Worm (Caenorhabditis elegans): Measurements from ENCODE around the gene ZK666.1.

DNA sequence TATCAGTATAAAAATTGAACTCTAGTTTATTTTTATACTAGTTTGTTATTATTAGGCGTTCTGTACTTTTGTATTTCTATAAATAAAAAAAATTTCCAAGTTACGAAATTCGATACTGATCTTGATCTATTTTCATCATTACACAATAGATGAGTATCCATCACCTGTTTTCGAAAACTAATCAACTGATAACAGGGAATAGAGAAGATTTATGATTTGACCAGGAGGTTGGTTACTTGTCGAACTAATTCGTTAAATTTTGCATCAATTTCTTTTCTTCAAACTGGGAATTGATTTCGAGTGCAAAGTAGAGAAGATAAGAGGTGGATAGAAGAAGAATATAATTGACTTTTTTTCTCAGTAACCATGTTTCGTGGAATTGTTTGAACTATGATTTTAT lies 44.3 kb upstream of the ZK666.1 start:
- TF ChIP-seq hlh-15 (tag; optimal IDR thresholded peaks at IDR 0.05) (no peak), rnt-1 (tag; optimal IDR thresholded peaks at IDR 0.05) (no peak), ama-1 (optimal IDR thresholded peaks at IDR 0.05) (no peak), pha-4 (tag; optimal IDR thresholded peaks at IDR 0.05) (no peak), ceh-31 (tag; optimal IDR thresholded peaks at IDR 0.05) (no peak), npax-4 (tag; optimal IDR thresholded peaks at IDR 0.05) (no peak), pqm-1 (tag; optimal IDR thresholded peaks at IDR 0.05) (no peak), pat-9 (tag; optimal IDR thresholded peaks at IDR 0.05) (no peak), fkh-10 (GFP tag; optimal IDR thresholded peaks at IDR 0.05) (no peak), nfya-1 (tag; optimal IDR thresholded peaks at IDR 0.05) (no peak)

All from whole organism, late embryonic.